Worm (Caenorhabditis elegans): Measurements from ENCODE around the gene C27C12.4.

ce11 chrX:14849054-14849453 is 4.8 kb upstream of the C27C12.4 start, which contains the start of gene acd-3:
- TF ChIP-seq unc-62 (GFP tag; optimal IDR thresholded peaks at IDR 0.05): no peak
- no peak for TF ChIP-seq mep-1 (tag; optimal IDR thresholded peaks at IDR 0.05)
- TF ChIP-seq lin-32 (GFP tag; optimal IDR thresholded peaks at IDR 0.05): no peak
- no peak for TF ChIP-seq ces-1 (GFP tag; optimal IDR thresholded peaks at IDR 0.05)
- no peak for TF ChIP-seq nhr-28 (tag; optimal IDR thresholded peaks at IDR 0.05)
